Worm (Caenorhabditis elegans) whole organism, L4 larva: Measurements from ENCODE around the gene W04D2.4.

ENCODE experiments used
- F10B5.3 ChIP-seq: sonication (generic microtip); optimal IDR thresholded peaks from 2 replicates; lab custom pipeline; 2016; ENCODE audit warnings: mild to moderate bottlenecking, missing genetic modification characterization, missing compliant biosample characterization
- F37D6.2 ChIP-seq: sonication (generic microtip); optimal IDR thresholded peaks from 2 replicates; lab custom pipeline; 2016; ENCODE audit warnings: mild to moderate bottlenecking, missing genetic modification characterization, missing compliant biosample characterization
- T20F7.1 ChIP-seq: fragments of 200-800 bp; sonication (Bioruptor generic); optimal IDR thresholded peaks from 2 replicates; lab custom pipeline; 2018; ENCODE audit warnings: mild to moderate bottlenecking, missing genetic modification characterization, missing compliant biosample characterization
- Y5F2A.4 ChIP-seq: fragments of 200-800 bp; sonication (Bioruptor generic); optimal IDR thresholded peaks from 2 replicates; lab custom pipeline; 2018; ENCODE audit warnings: mild to moderate bottlenecking, missing genetic modification characterization, missing compliant biosample characterization
- ZK546.5 ChIP-seq, 2 experiments: sonication (generic microtip); optimal IDR thresholded peaks; 2 replicates each; lab custom pipeline; 2017; ENCODE audit warnings: missing biosample characterization in 2 of 2, missing genetic modification characterization in 2 of 2
- aha-1 ChIP-seq: fragments of 150-350 bp; peaks from one replicate; lab custom pipeline; 2014; ENCODE audit warnings: missing biosample characterization, missing genetic modification characterization
- arid-1 ChIP-seq: fragments of 200-800 bp; sonication (Bioruptor generic); conservative IDR thresholded peaks from 2 replicates; pipeline ENCODE4 v1.3.6; 2022; ENCODE audit warnings: missing genetic modification reagents, missing genetic modification characterization, missing compliant biosample characterization
- ceh-20 ChIP-seq: fragments of 200-800 bp; sonication (Bioruptor generic); IDR thresholded peaks from 2 replicates; pipeline ENCODE4 v1.3.6; 2022; ENCODE audit warnings: missing genetic modification reagents, missing genetic modification characterization, missing compliant biosample characterization
- ceh-28 ChIP-seq: fragments of 150-350 bp; optimal IDR thresholded peaks from 2 replicates; lab custom pipeline; 2014; ENCODE audit warnings: missing biosample characterization, missing genetic modification reagents, missing genetic modification characterization
- ctbp-1 ChIP-seq: fragments of 200-800 bp; sonication (Bioruptor generic); IDR thresholded peaks from 2 replicates; pipeline ENCODE4 v1.3.6; 2022; ENCODE audit warnings: missing genetic modification reagents, missing genetic modification characterization, missing compliant biosample characterization
- daf-12 ChIP-seq: fragments of 150-350 bp; optimal IDR thresholded peaks from 2 replicates; lab custom pipeline; 2014; ENCODE audit warnings: missing biosample characterization, missing genetic modification reagents, missing genetic modification characterization
- daf-16 ChIP-seq, 3 experiments: sonication (generic microtip); optimal IDR thresholded peaks; 2 replicates each; lab custom pipeline; 2016 to 2017; ENCODE audit warnings: missing genetic modification characterization in 3 of 3, missing genetic modification reagents in 3 of 3, mild to moderate bottlenecking in 2 of 3, missing compliant biosample characterization in 2 of 3, missing biosample characterization in 1 of 3, moderate library complexity in 1 of 3
- dmd-6 ChIP-seq: fragments of 200-800 bp; sonication (Bioruptor generic); IDR thresholded peaks from 2 replicates; pipeline ENCODE4 v1.3.6; 2022; ENCODE audit warnings: missing genetic modification reagents, missing genetic modification characterization, missing compliant biosample characterization
- dmd-9 ChIP-seq: fragments of 200-800 bp; sonication (Bioruptor generic); IDR thresholded peaks from 2 replicates; pipeline ENCODE4 v1.3.6; 2022; ENCODE audit warnings: missing genetic modification reagents, missing genetic modification characterization, missing compliant biosample characterization
- dve-1 ChIP-seq: sonication (generic microtip); optimal IDR thresholded peaks from 2 replicates; lab custom pipeline; 2017; ENCODE audit warnings: antibody characterized with exemption, mild to moderate bottlenecking, missing genetic modification characterization, missing compliant biosample characterization; ENCODE audit not compliant: insufficient read depth
- fos-1 ChIP-seq: fragments of 150-350 bp; optimal IDR thresholded peaks from 2 replicates; lab custom pipeline; 2014; ENCODE audit warnings: missing biosample characterization, missing genetic modification characterization
- gei-8 ChIP-seq: fragments of 200-800 bp; sonication (Bioruptor generic); optimal IDR thresholded peaks from 2 replicates; lab custom pipeline; 2018; ENCODE audit warnings: mild to moderate bottlenecking, missing genetic modification characterization, missing compliant biosample characterization
- hlh-11 ChIP-seq: fragments of 200-800 bp; sonication (Bioruptor generic); optimal IDR thresholded peaks from 2 replicates; lab custom pipeline; 2018; ENCODE audit warnings: mild to moderate bottlenecking, missing genetic modification characterization, missing compliant biosample characterization
- hlh-30 ChIP-seq: sonication (generic microtip); optimal IDR thresholded peaks from 2 replicates; lab custom pipeline; 2017; ENCODE audit warnings: antibody characterized with exemption, mild to moderate bottlenecking, missing genetic modification characterization, missing compliant biosample characterization; ENCODE audit not compliant: insufficient read depth
- lin-29 ChIP-seq: fragments of 200-800 bp; sonication (Bioruptor generic); IDR thresholded peaks from 2 replicates; pipeline ENCODE4 v1.3.6; 2022; ENCODE audit warnings: missing genetic modification reagents, missing genetic modification characterization, missing compliant biosample characterization
- madf-5 ChIP-seq, 2 experiments: fragments of 200-800 bp; sonication (Bioruptor generic); IDR thresholded peaks; 2 replicates each; pipeline ENCODE4 v1.3.6; 2022; ENCODE audit warnings: missing compliant biosample characterization in 2 of 2, missing genetic modification characterization in 2 of 2
- mdl-1 ChIP-seq, 2 experiments: fragments of 150-350 bp in 1 of 2; sonication (generic microtip) in 1 of 2; optimal IDR thresholded peaks; 2 replicates each; lab custom pipeline; 2014 to 2017; ENCODE audit warnings: missing biosample characterization in 2 of 2, missing genetic modification characterization in 2 of 2
- mep-1 ChIP-seq: fragments of 150-350 bp; sonication (generic microtip); optimal IDR thresholded peaks from 3 replicates; lab custom pipeline; 2014; ENCODE audit warnings: missing biosample characterization, missing genetic modification characterization
- mes-2 ChIP-seq: sonication (generic microtip); optimal IDR thresholded peaks from 2 replicates; lab custom pipeline; 2016; ENCODE audit warnings: missing genotype, mild to moderate bottlenecking, missing genetic modification characterization, missing compliant biosample characterization; ENCODE audit not compliant: poor library complexity, severe bottlenecking
- nhr-10 ChIP-seq: fragments of 150-350 bp; optimal IDR thresholded peaks from 2 replicates; lab custom pipeline; 2014; ENCODE audit warnings: missing biosample characterization, missing genetic modification characterization
- nhr-11 ChIP-seq: fragments of 150-350 bp; optimal IDR thresholded peaks from 2 replicates; lab custom pipeline; 2014; ENCODE audit warnings: missing biosample characterization, missing genetic modification characterization
- nhr-111 ChIP-seq: fragments of 200-800 bp; sonication (Bioruptor generic); optimal IDR thresholded peaks from 2 replicates; lab custom pipeline; 2018; ENCODE audit warnings: mild to moderate bottlenecking, missing genetic modification characterization, missing compliant biosample characterization
- nhr-237 ChIP-seq: sonication (generic microtip); optimal IDR thresholded peaks from 2 replicates; lab custom pipeline; 2017; ENCODE audit warnings: missing biosample characterization, missing genetic modification characterization
- nhr-28 ChIP-seq: fragments of 150-350 bp; optimal IDR thresholded peaks from 2 replicates; lab custom pipeline; 2014; ENCODE audit warnings: missing biosample characterization, missing genetic modification characterization
- nhr-42 ChIP-seq: fragments of 200-800 bp; sonication (Bioruptor generic); IDR thresholded peaks from 2 replicates; pipeline ENCODE4 v1.3.6; 2022; ENCODE audit warnings: missing genetic modification characterization, missing compliant biosample characterization
- nhr-48 ChIP-seq: sonication (generic microtip); optimal IDR thresholded peaks from 2 replicates; lab custom pipeline; 2016; ENCODE audit warnings: mild to moderate bottlenecking, missing genetic modification characterization, missing compliant biosample characterization
- pha-4 ChIP-seq, 2 experiments: fragments of 150-350 bp in 1 of 2; fragments of 200-800 bp in 1 of 2; sonication (Bioruptor generic) in 1 of 2; IDR thresholded peaks in 1 of 2; optimal IDR thresholded peaks in 1 of 2; 2 replicates each; pipeline versions ENCODE4 v1.3.6 to Lab custom; 2014 to 2022; ENCODE audit warnings: missing genetic modification characterization in 2 of 2, missing genetic modification reagents in 2 of 2, missing biosample characterization in 1 of 2, missing compliant biosample characterization in 1 of 2
- php-3 ChIP-seq: fragments of 200-800 bp; sonication (Bioruptor generic); IDR thresholded peaks from 2 replicates; pipeline ENCODE4 v1.3.6; 2022; ENCODE audit warnings: missing genetic modification reagents, missing genetic modification characterization, missing compliant biosample characterization
- pqm-1 ChIP-seq: sonication (generic microtip); optimal IDR thresholded peaks from 2 replicates; lab custom pipeline; 2017; ENCODE audit warnings: missing biosample characterization, missing genetic modification characterization
- spr-1 ChIP-seq: sonication (generic microtip); optimal IDR thresholded peaks from 2 replicates; lab custom pipeline; 2016; ENCODE audit warnings: mild to moderate bottlenecking, missing genetic modification characterization, missing compliant biosample characterization
- spr-3 ChIP-seq: fragments of 200-800 bp; sonication (Bioruptor generic); optimal IDR thresholded peaks from 2 replicates; lab custom pipeline; 2018; ENCODE audit warnings: mild to moderate bottlenecking, missing genetic modification characterization, missing compliant biosample characterization
- tag-97 ChIP-seq: fragments of 200-800 bp; sonication (Bioruptor generic); IDR thresholded peaks from 2 replicates; pipeline ENCODE4 v1.3.6; 2022; ENCODE audit warnings: missing genetic modification characterization, missing compliant biosample characterization
- tra-1 ChIP-seq: fragments of 200-800 bp; sonication (Bioruptor generic); IDR thresholded peaks from 2 replicates; pipeline ENCODE4 v1.3.6; 2022; ENCODE audit warnings: missing genetic modification reagents, missing genetic modification characterization, missing compliant biosample characterization
- unc-62 ChIP-seq, 3 experiments: fragments of 150-350 bp in 1 of 3; sonication (generic microtip); optimal IDR thresholded peaks in 2 of 3; peaks in 1 of 3; 1 replicate in 1 of 3; 2 replicates in 2 of 3; lab custom pipeline; 2014 to 2017; ENCODE audit warnings: missing biosample characterization in 3 of 3, missing genetic modification characterization in 3 of 3, missing genetic modification reagents in 3 of 3, missing genotype in 1 of 3
- zfp-2 ChIP-seq: sonication (generic microtip); optimal IDR thresholded peaks from 2 replicates; lab custom pipeline; 2016; ENCODE audit warnings: mild to moderate bottlenecking, missing genetic modification characterization, missing compliant biosample characterization
- zip-2 ChIP-seq: fragments of 150-350 bp; optimal IDR thresholded peaks from 2 replicates; lab custom pipeline; 2014; ENCODE audit warnings: missing biosample characterization, missing genetic modification characterization
- ztf-11 ChIP-seq: fragments of 150-350 bp; optimal IDR thresholded peaks from 2 replicates; lab custom pipeline; 2014; ENCODE audit warnings: missing biosample characterization, missing genetic modification characterization
- ztf-7 ChIP-seq: fragments of 150-350 bp; optimal IDR thresholded peaks from 2 replicates; lab custom pipeline; 2014; ENCODE audit warnings: missing biosample characterization, missing genetic modification characterization

W04D2.4 gene

DNA sequence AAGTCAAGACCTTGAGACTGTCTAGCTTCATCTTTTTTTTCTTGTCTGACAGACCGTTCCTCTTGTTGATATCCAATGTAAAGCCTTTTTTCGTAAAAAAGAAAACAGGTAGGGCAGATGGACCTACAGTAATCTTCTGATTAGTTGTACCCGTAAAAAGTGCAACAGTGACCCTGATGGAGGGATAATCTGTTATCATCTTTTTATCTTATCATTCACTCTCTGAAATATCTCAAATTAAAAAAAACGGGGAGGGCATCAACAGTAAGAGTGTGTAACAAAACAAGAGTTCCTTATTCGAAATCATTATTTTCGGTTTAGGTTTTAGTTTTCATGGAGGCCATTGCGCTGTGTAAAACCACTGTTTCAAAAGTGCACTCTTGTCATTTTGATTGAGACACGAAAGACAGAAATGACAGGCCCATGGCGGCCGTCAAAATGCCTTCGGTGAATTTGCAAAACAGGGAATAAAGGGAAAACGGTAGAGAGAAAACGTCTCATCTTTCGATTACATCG is 36.1 kb upstream of the W04D2.4 start (continued):
- TF ChIP-seq ZK546.5 (tag; optimal IDR thresholded peaks at IDR 0.05; lab: Kevin White, UChicago), result no peak
- TF ChIP-seq, all 104 proteins: peak for 7

DNA sequence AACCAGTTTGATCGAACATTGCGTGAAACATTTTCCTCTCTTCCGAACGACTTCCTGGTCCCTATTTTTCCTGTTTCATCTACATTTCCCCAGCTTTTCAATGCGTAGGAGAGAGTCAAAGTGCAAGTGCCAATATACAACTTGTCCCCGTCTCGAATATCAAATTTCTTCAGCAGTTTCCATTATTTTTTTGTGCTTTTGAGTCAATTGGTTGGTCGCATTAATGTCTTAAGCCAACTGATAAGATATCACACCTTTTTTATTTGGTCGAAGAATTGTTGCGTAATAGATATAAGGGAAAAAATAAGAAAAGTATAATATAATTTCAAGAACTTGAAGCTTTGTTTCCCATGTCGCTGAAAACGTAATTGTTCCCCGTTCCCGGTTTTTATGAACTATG is 34.8 kb upstream of the W04D2.4 start:
- TF ChIP-seq daf-16 (GFP tag; optimal IDR thresholded peaks at IDR 0.05; lab: Kevin White, UChicago) (no peak), daf-16 (tag; optimal IDR thresholded peaks at IDR 0.05; lab: Kevin White, UChicago) (peak; percentile 54), hlh-11 (tag; lab: Kevin White, UChicago) (peak; percentile 10), nhr-28 (peak; percentile 14), pqm-1 (tag; lab: Kevin White, UChicago) (peak; percentile 42), daf-12 (tag; lab: Kevin White, UChicago) (no peak), dve-1 (peak; percentile 19), aha-1 (tag; lab: Kevin White, UChicago) (peak; percentile 75), dmd-6 (GFP tag; lab: Robert Waterston, UW) (peak; percentile 45; the same call in 1 of the 2 replicates), tra-1 (GFP tag; lab: Robert Waterston, UW) (no peak)

DNA sequence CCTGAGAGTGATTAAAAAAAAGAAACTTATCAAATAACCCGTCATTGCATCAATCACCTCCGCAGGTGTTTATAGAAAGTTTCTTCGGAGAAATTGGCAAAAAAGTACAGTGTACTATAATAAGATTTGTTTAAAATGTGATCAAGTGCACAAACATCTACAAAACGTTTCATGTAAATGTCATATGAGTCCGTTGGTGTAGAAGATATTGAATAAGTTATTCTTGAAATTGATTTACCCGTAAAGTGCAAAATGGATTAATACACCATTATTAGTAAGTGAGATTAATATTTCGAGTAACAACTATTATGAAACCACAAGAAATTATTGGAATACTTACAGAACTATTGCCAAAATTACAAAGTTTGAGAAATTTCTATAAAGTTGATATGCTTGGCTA is 33.5 kb upstream of the W04D2.4 start:
- peak; percentile 26 for TF ChIP-seq nhr-48 (tag; lab: Kevin White, UChicago)
- TF ChIP-seq ztf-7 (tag; lab: Kevin White, UChicago), result no peak
- TF ChIP-seq nhr-11 (tag; lab: Kevin White, UChicago), result peak; percentile 42
- no peak for TF ChIP-seq nhr-237 (tag; lab: Kevin White, UChicago)

DNA sequence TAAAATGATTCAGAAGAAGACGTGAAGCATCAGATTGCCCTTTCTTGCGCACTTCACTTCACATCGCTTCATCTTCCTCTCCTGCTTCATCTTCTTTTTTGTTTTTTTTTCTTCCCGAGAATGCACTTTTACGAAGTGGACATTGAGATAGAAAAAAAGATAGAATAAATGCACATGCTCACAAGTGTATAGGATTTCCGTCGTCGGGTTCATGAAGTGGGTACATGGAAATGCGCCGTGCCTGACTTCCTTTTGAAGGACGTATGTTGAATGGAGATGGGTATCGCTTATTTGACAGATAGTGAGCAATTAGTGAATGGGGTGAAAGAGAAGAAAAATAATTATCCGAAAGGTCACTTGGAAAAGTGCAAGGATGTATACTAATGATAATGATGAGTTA is 32.6 kb upstream of the W04D2.4 start:
- TF ChIP-seq ceh-20 (GFP tag; lab: Robert Waterston, UW), result 0 out of 2 replicates have a peak, but pooled peaks have one; percentile 24
- no peak for TF ChIP-seq nhr-42 (GFP tag; lab: Robert Waterston, UW)
- no peak for TF ChIP-seq ztf-7 (tag; lab: Kevin White, UChicago)
- TF ChIP-seq dmd-9, result no peak
- no peak for TF ChIP-seq nhr-111 (GFP tag; lab: Kevin White, UChicago)
- no peak for TF ChIP-seq spr-3
- TF ChIP-seq arid-1 (GFP tag; lab: Robert Waterston, UW), result no peak
- TF ChIP-seq Y5F2A.4 (GFP tag; lab: Kevin White, UChicago), result no peak
- no peak for TF ChIP-seq mes-2 (tag; lab: Kevin White, UChicago)
- no peak for TF ChIP-seq madf-5 (GFP tag; IDR thresholded peaks at IDR 0.05; lab: Robert Waterston, UW)
- no peak for TF ChIP-seq tag-97 (GFP tag; lab: Robert Waterston, UW)
- TF ChIP-seq fos-1 (tag; lab: Kevin White, UChicago), result no peak
- no peak for TF ChIP-seq pha-4 (GFP tag; IDR thresholded peaks at IDR 0.05; lab: Robert Waterston, UW)
- no peak for TF ChIP-seq pha-4 (tag; optimal IDR thresholded peaks at IDR 0.05; lab: Kevin White, UChicago)
- no peak for TF ChIP-seq php-3 (GFP tag; lab: Robert Waterston, UW)
- peak in 1 of 2 experiments; percentile 94 for TF ChIP-seq unc-62 (GFP tag; optimal IDR thresholded peaks at IDR 0.05 in 1 of 2; lab: Kevin White, UChicago)
- no peak for TF ChIP-seq unc-62 (tag; optimal IDR thresholded peaks at IDR 0.05; lab: Kevin White, UChicago)
- peak; percentile 33 for TF ChIP-seq hlh-30 (tag; lab: Kevin White, UChicago)
- no peak for TF ChIP-seq dve-1
- TF ChIP-seq lin-29, result no peak
- TF ChIP-seq daf-16 (GFP tag; optimal IDR thresholded peaks at IDR 0.05; lab: Kevin White, UChicago), result no peak
- TF ChIP-seq daf-16 (tag; optimal IDR thresholded peaks at IDR 0.05; lab: Kevin White, UChicago), result no peak
- TF ChIP-seq aha-1 (tag; lab: Kevin White, UChicago), result peak; percentile 20
- TF ChIP-seq mep-1 (tag; lab: Kevin White, UChicago), result peak; percentile 40
- TF ChIP-seq nhr-237 (tag; lab: Kevin White, UChicago), result no peak
- TF ChIP-seq F10B5.3 (tag; lab: Kevin White, UChicago), result no peak
- no peak for TF ChIP-seq T20F7.1
- no peak for TF ChIP-seq zip-2 (tag; lab: Kevin White, UChicago)
- no peak for TF ChIP-seq spr-1 (tag; lab: Kevin White, UChicago)
- TF ChIP-seq ceh-28 (tag; lab: Kevin White, UChicago), result no peak
- TF ChIP-seq zfp-2 (tag; lab: Kevin White, UChicago), result no peak
- peak; percentile 9 for TF ChIP-seq nhr-48 (tag; lab: Kevin White, UChicago)
- TF ChIP-seq gei-8 (GFP tag; lab: Kevin White, UChicago), result no peak
- TF ChIP-seq ztf-11 (tag; lab: Kevin White, UChicago), result no peak
- TF ChIP-seq ctbp-1 (GFP tag; lab: Robert Waterston, UW), result peak; percentile 67
- TF ChIP-seq F37D6.2, result no peak
- TF ChIP-seq nhr-10, result no peak
- peak in 1 of 2 experiments; percentile 27 for TF ChIP-seq mdl-1 (tag; optimal IDR thresholded peaks at IDR 0.05; lab: Kevin White, UChicago)
